Fruit fly (Drosophila melanogaster) whole organism, wandering third instar larva: Measurements from ENCODE around the gene CG4213.
A peak's percentile ranks its signal among the peaks of the same experiment; 100 is the strongest.

ENCODE experiments used
- Abd-B ChIP-seq: fragments of >200 bp; optimal IDR thresholded peaks from 2 replicates; lab custom pipeline; 2017; ENCODE audit warnings: missing biosample characterization, missing genetic modification characterization
- CG32264 ChIP-seq: fragments of 200-800 bp; sonication (Bioruptor generic); optimal IDR thresholded peaks from 2 replicates; lab custom pipeline; 2016; ENCODE audit warnings: missing biosample characterization, missing genetic modification characterization
- CrebA ChIP-seq: fragments of 200-800 bp; sonication (Bioruptor generic); optimal IDR thresholded peaks from 2 replicates; lab custom pipeline; 2016; ENCODE audit warnings: missing biosample characterization, mild to moderate bottlenecking, missing genetic modification characterization, borderline replicate concordance
- Dfd ChIP-seq: fragments of >200 bp; optimal IDR thresholded peaks from 2 replicates; lab custom pipeline; 2017; ENCODE audit warnings: missing biosample characterization, missing genetic modification characterization
- Dif ChIP-seq: fragments of 200-275, 200-300 bp; sonication (Bioruptor generic); optimal IDR thresholded peaks from 2 replicates; lab custom pipeline; 2018; ENCODE audit warnings: missing biosample characterization, missing genetic modification characterization; ENCODE audit not compliant: partially characterized antibody
- GATAd ChIP-seq: sonication (Bioruptor generic); optimal IDR thresholded peaks from 2 replicates; lab custom pipeline; 2016; ENCODE audit warnings: missing biosample characterization, missing genetic modification characterization
- Hnf4 ChIP-seq: fragments of 200-800 bp; sonication (Bioruptor generic); optimal IDR thresholded peaks from 2 replicates; lab custom pipeline; 2016; ENCODE audit warnings: missing biosample characterization, mild to moderate bottlenecking, missing genetic modification characterization
- Hr78 ChIP-seq: fragments of >200 bp; optimal IDR thresholded peaks from 2 replicates; lab custom pipeline; 2017; ENCODE audit warnings: missing biosample characterization, missing genetic modification characterization
- Hr83 ChIP-seq: fragments of 200-300 bp; sonication (Bioruptor generic); optimal IDR thresholded peaks from 2 replicates; lab custom pipeline; 2016; ENCODE audit warnings: missing biosample characterization, mild to moderate bottlenecking, missing genetic modification characterization, moderate library complexity; ENCODE audit not compliant: poor library complexity, severe bottlenecking
- Jra ChIP-seq: sonication (Bioruptor generic); optimal IDR thresholded peaks from 2 replicates; lab custom pipeline; 2016; ENCODE audit warnings: missing biosample characterization, missing genetic modification characterization
- Mio ChIP-seq: sonication (Bioruptor generic); optimal IDR thresholded peaks from 2 replicates; lab custom pipeline; 2016; ENCODE audit warnings: missing biosample characterization, missing genetic modification characterization
- Myc ChIP-seq: fragments of >200 bp; optimal IDR thresholded peaks from 2 replicates; lab custom pipeline; 2017
- N ChIP-seq: fragments of >200 bp; optimal IDR thresholded peaks from 2 replicates; lab custom pipeline; 2018; ENCODE audit warnings: missing biosample characterization, missing external identifiers, missing genetic modification characterization
- OdsH ChIP-seq: fragments of 200-800 bp; sonication (Bioruptor generic); optimal IDR thresholded peaks from 2 replicates; lab custom pipeline; 2016; ENCODE audit warnings: missing biosample characterization, mild to moderate bottlenecking, missing genetic modification characterization
- Rel ChIP-seq, 2 experiments: fragments of 200-800 bp; sonication (Bioruptor generic) in 1 of 2; optimal IDR thresholded peaks; 2 replicates in 1 of 2; 3 replicates in 1 of 2; lab custom pipeline; 2016 to 2019; ENCODE audit warnings: mild to moderate bottlenecking in 2 of 2, missing biosample characterization in 2 of 2, missing genetic modification characterization in 2 of 2, moderate library complexity in 1 of 2
- Vsx2 ChIP-seq: fragments of 200-300, 225-300 bp; sonication (Bioruptor generic); optimal IDR thresholded peaks from 2 replicates; lab custom pipeline; 2018; ENCODE audit warnings: missing biosample characterization, missing genetic modification characterization; ENCODE audit not compliant: partially characterized antibody
- dl ChIP-seq, 2 experiments: fragments of 175-275, 200-275 bp in 1 of 2; fragments of 200-275 bp in 1 of 2; sonication (Bioruptor generic); optimal IDR thresholded peaks; lab custom pipeline; 2018; ENCODE audit warnings: mild to moderate bottlenecking in 2 of 2, missing biosample characterization in 2 of 2, missing genetic modification characterization in 2 of 2, moderate library complexity in 2 of 2; ENCODE audit not compliant: partially characterized antibody in 2 of 2, insufficient read depth in 1 of 2
- dmrt93B ChIP-seq: fragments of 200-800 bp; sonication (Bioruptor generic); optimal IDR thresholded peaks from 2 replicates; lab custom pipeline; 2018; ENCODE audit warnings: missing biosample characterization, mild to moderate bottlenecking, missing genetic modification characterization
- dsf ChIP-seq: sonication (Bioruptor generic); optimal IDR thresholded peaks from 2 replicates; lab custom pipeline; 2016; ENCODE audit warnings: missing biosample characterization, missing genetic modification characterization, borderline replicate concordance
- ey ChIP-seq: fragments of 200-800 bp; sonication (Bioruptor generic); optimal IDR thresholded peaks from 2 replicates; lab custom pipeline; 2016; ENCODE audit warnings: missing biosample characterization, missing genetic modification characterization
- foxo ChIP-seq, 2 experiments: fragments of 200-800 bp; sonication (Bioruptor generic); optimal IDR thresholded peaks; 2 replicates in 1 of 2; 3 replicates in 1 of 2; lab custom pipeline; 2016 to 2017; ENCODE audit warnings: missing biosample characterization in 2 of 2, missing genetic modification characterization in 2 of 2
- lola ChIP-seq: fragments of >200 bp; optimal IDR thresholded peaks from 2 replicates; lab custom pipeline; 2017; ENCODE audit warnings: missing biosample characterization, missing genetic modification characterization
- pan ChIP-seq: fragments of >200 bp; optimal IDR thresholded peaks from 2 replicates; lab custom pipeline; 2017
- psq ChIP-seq: fragments of 200-800 bp; sonication (Bioruptor generic); optimal IDR thresholded peaks from 3 replicates; lab custom pipeline; 2017; ENCODE audit warnings: missing biosample characterization, mild to moderate bottlenecking, missing genetic modification characterization, moderate library complexity
- sage ChIP-seq: fragments of 200-800 bp; sonication (Bioruptor generic); optimal IDR thresholded peaks from 2 replicates; lab custom pipeline; 2016; ENCODE audit warnings: missing biosample characterization, mild to moderate bottlenecking, missing genetic modification characterization
- tai ChIP-seq: sonication (Bioruptor generic); optimal IDR thresholded peaks from 2 replicates; lab custom pipeline; 2016; ENCODE audit warnings: missing biosample characterization, missing genetic modification characterization
- woc ChIP-seq: sonication (Bioruptor generic); optimal IDR thresholded peaks from 2 replicates; lab custom pipeline; 2016; ENCODE audit warnings: missing biosample characterization, mild to moderate bottlenecking, missing genetic modification characterization

Gene CG4213

dm6 chr2L:357556-358130 lies 44.4 kb downstream of the CG4213 start, which contains the start of gene Ent1:
Gene Ent1, minus strand, starts transcription at chr2L:357874.
- TF ChIP-seq tai (GFP tag; lab: Kevin White, UChicago) = no peak
- TF ChIP-seq Hr83 = peak; percentile 0
- no peak for TF ChIP-seq ey

dm6 chr2L:356234-356633 lies 45.8 kb downstream of the CG4213 start:
- TF ChIP-seq Jra (no peak), lola (GFP tag; lab: Kevin White, UChicago) (no peak), dsf (GFP tag; lab: Kevin White, UChicago) (no peak), CrebA (GFP tag; lab: Kevin White, UChicago) (no peak), pan (lab: Kevin White, UChicago) (no peak), CG32264 (GFP tag; lab: Kevin White, UChicago) (no peak), dmrt93B (GFP tag; lab: Kevin White, UChicago) (no peak), Myc (lab: Kevin White, UChicago) (no peak), psq (GFP tag; lab: Kevin White, UChicago) (no peak), Rel (GFP tag; optimal IDR thresholded peaks at IDR 0.05; lab: Kevin White, UChicago) (no peak), Rel (tag; optimal IDR thresholded peaks at IDR 0.05; lab: Kevin White, UChicago) (no peak), GATAd (no peak), Hr83 (no peak), Vsx2 (GFP tag; lab: Kevin White, UChicago) (no peak), N (no peak), foxo (GFP tag; optimal IDR thresholded peaks at IDR 0.05; lab: Kevin White, UChicago) (no peak), Mio (no peak), Hr78 (GFP tag; lab: Kevin White, UChicago) (no peak), OdsH (GFP tag; lab: Kevin White, UChicago) (no peak), Dif (GFP tag; lab: Kevin White, UChicago) (no peak)
- TF ChIP-seq, all 38 proteins: peak for 0

dm6 chr2L:347604-348003 lies 54.4 kb downstream of the CG4213 start:
- TF ChIP-seq Abd-B (GFP tag; lab: Kevin White, UChicago) = no peak
- no peak for TF ChIP-seq foxo (GFP tag; optimal IDR thresholded peaks at IDR 0.05; lab: Kevin White, UChicago)
- TF ChIP-seq Jra = no peak
- no peak for TF ChIP-seq Dif (GFP tag; lab: Kevin White, UChicago)
- no peak for TF ChIP-seq Vsx2 (GFP tag; lab: Kevin White, UChicago)
- no peak for TF ChIP-seq Dfd
- no peak for TF ChIP-seq Hr78 (GFP tag; lab: Kevin White, UChicago)
- TF ChIP-seq psq (GFP tag; lab: Kevin White, UChicago) = no peak

dm6 chr2L:346781-347180 lies 55.2 kb downstream of the CG4213 start:
- TF ChIP-seq ey (no peak), Dif (GFP tag; lab: Kevin White, UChicago) (no peak), pan (lab: Kevin White, UChicago) (no peak), dsf (GFP tag; lab: Kevin White, UChicago) (no peak), Hnf4 (GFP tag; lab: Kevin White, UChicago) (no peak), woc (no peak), Myc (lab: Kevin White, UChicago) (no peak), lola (GFP tag; lab: Kevin White, UChicago) (no peak), Hr78 (GFP tag; lab: Kevin White, UChicago) (no peak), Dfd (no peak), Abd-B (GFP tag; lab: Kevin White, UChicago) (no peak), CG32264 (GFP tag; lab: Kevin White, UChicago) (no peak), dl (GFP tag; optimal IDR thresholded peaks at IDR 0.05; lab: Kevin White, UChicago; ENCODE audit: insufficient read depth in 1 of 2, partially characterized antibody in 2 of 2) (no peak), OdsH (GFP tag; lab: Kevin White, UChicago) (no peak), sage (GFP tag; lab: Kevin White, UChicago) (no peak), Jra (no peak)
- TF ChIP-seq, all 38 proteins: peak for 0
